Worm (Caenorhabditis elegans) whole organism, young adult: ENCODE results near the gene pqbp-1.1.

Experiments used
- F49E8.2 ChIP-seq: sonication (generic microtip); optimal IDR thresholded peaks from 3 replicates; lab custom pipeline; 2017; ENCODE audit warnings: missing genetic modification characterization, mild to moderate bottlenecking, missing compliant biosample characterization, antibody characterized with exemption, moderate library complexity; ENCODE audit not compliant: insufficient read depth
- F57A8.1 ChIP-seq: fragments of 200-800 bp; sonication (Bioruptor generic); optimal IDR thresholded peaks from 2 replicates; lab custom pipeline; 2018; ENCODE audit warnings: mild to moderate bottlenecking, missing genetic modification characterization, moderate library complexity, missing compliant biosample characterization
- cebp-2 ChIP-seq: fragments of 200-800 bp; sonication (Bioruptor generic); IDR thresholded peaks from 2 replicates; pipeline ENCODE4 v1.3.6; 2022; ENCODE audit warnings: missing genetic modification characterization, missing compliant biosample characterization
- egrh-3 ChIP-seq: fragments of 200-800 bp; sonication (Bioruptor generic); IDR thresholded peaks from 2 replicates; pipeline ENCODE4 v1.3.6; 2022; ENCODE audit warnings: missing genetic modification reagents, missing genetic modification characterization, missing compliant biosample characterization
- lin-26 ChIP-seq: fragments of 200-800 bp; sonication (Bioruptor generic); IDR thresholded peaks from 2 replicates; pipeline ENCODE4 v1.3.6; 2022; ENCODE audit warnings: missing genetic modification reagents, missing genetic modification characterization, missing compliant biosample characterization
- pha-4 ChIP-seq: fragments of 150-350 bp; sonication (generic microtip); optimal IDR thresholded peaks from 2 replicates; lab custom pipeline; 2014; ENCODE audit warnings: missing biosample characterization, missing genetic modification reagents, missing genetic modification characterization
- rpc-1 ChIP-seq, 2 experiments: fragments of 150-350 bp in 1 of 2; sonication (generic microtip) in 1 of 2; optimal IDR thresholded peaks; 2 replicates each; lab custom pipeline; 2014 to 2018; ENCODE audit warnings: missing biosample characterization in 1 of 2, missing genetic modification characterization in 1 of 2, missing genetic modification reagents in 1 of 2, missing genotype in 1 of 2

- no peak for TF ChIP-seq cebp-2 (GFP tag; lab: Robert Waterston, UW)
- no peak for TF ChIP-seq rpc-1 (optimal IDR thresholded peaks at IDR 0.05; lab: Kevin White, UChicago)
- no peak for TF ChIP-seq rpc-1 (tag; optimal IDR thresholded peaks at IDR 0.05; lab: Kevin White, UChicago)
- TF ChIP-seq lin-26 (GFP tag; lab: Robert Waterston, UW) = no peak
- no peak for TF ChIP-seq F57A8.1 (GFP tag; lab: Kevin White, UChicago)
- no peak for TF ChIP-seq egrh-3
- TF ChIP-seq F49E8.2 = no peak
- no peak for TF ChIP-seq pha-4 (tag; lab: Kevin White, UChicago)
These were observed 50.9 kb downstream of the pqbp-1.1 start for ce11 chrIV:210591-210990.
